Fruit fly (Drosophila melanogaster) whole organism, wandering third instar larva: Measurements from ENCODE around the gene lin-52.
A peak's percentile ranks its signal among the peaks of the same experiment; 100 is the strongest.

ENCODE experiments used
- Abd-B ChIP-seq: fragments of >200 bp; optimal IDR thresholded peaks from 2 replicates; lab custom pipeline; 2017; ENCODE audit warnings: missing biosample characterization, missing genetic modification characterization
- CG32264 ChIP-seq: fragments of 200-800 bp; sonication (Bioruptor generic); optimal IDR thresholded peaks from 2 replicates; lab custom pipeline; 2016; ENCODE audit warnings: missing biosample characterization, missing genetic modification characterization
- CrebA ChIP-seq: fragments of 200-800 bp; sonication (Bioruptor generic); optimal IDR thresholded peaks from 2 replicates; lab custom pipeline; 2016; ENCODE audit warnings: missing biosample characterization, mild to moderate bottlenecking, missing genetic modification characterization, borderline replicate concordance
- Dfd ChIP-seq: fragments of >200 bp; optimal IDR thresholded peaks from 2 replicates; lab custom pipeline; 2017; ENCODE audit warnings: missing biosample characterization, missing genetic modification characterization
- Dif ChIP-seq: fragments of 200-275, 200-300 bp; sonication (Bioruptor generic); optimal IDR thresholded peaks from 2 replicates; lab custom pipeline; 2018; ENCODE audit warnings: missing biosample characterization, missing genetic modification characterization; ENCODE audit not compliant: partially characterized antibody
- GATAd ChIP-seq: sonication (Bioruptor generic); optimal IDR thresholded peaks from 2 replicates; lab custom pipeline; 2016; ENCODE audit warnings: missing biosample characterization, missing genetic modification characterization
- HLH106 ChIP-seq: fragments of 200-800 bp; optimal IDR thresholded peaks from 3 replicates; lab custom pipeline; 2019; ENCODE audit warnings: missing biosample characterization, mild to moderate bottlenecking, missing genetic modification characterization, moderate library complexity
- Hnf4 ChIP-seq: fragments of 200-800 bp; sonication (Bioruptor generic); optimal IDR thresholded peaks from 2 replicates; lab custom pipeline; 2016; ENCODE audit warnings: missing biosample characterization, mild to moderate bottlenecking, missing genetic modification characterization
- Hr78 ChIP-seq: fragments of >200 bp; optimal IDR thresholded peaks from 2 replicates; lab custom pipeline; 2017; ENCODE audit warnings: missing biosample characterization, missing genetic modification characterization
- Hr83 ChIP-seq: fragments of 200-300 bp; sonication (Bioruptor generic); optimal IDR thresholded peaks from 2 replicates; lab custom pipeline; 2016; ENCODE audit warnings: missing biosample characterization, mild to moderate bottlenecking, missing genetic modification characterization, moderate library complexity; ENCODE audit not compliant: poor library complexity, severe bottlenecking
- Jra ChIP-seq: sonication (Bioruptor generic); optimal IDR thresholded peaks from 2 replicates; lab custom pipeline; 2016; ENCODE audit warnings: missing biosample characterization, missing genetic modification characterization
- Myc ChIP-seq: fragments of >200 bp; optimal IDR thresholded peaks from 2 replicates; lab custom pipeline; 2017
- N ChIP-seq: fragments of >200 bp; optimal IDR thresholded peaks from 2 replicates; lab custom pipeline; 2018; ENCODE audit warnings: missing biosample characterization, missing external identifiers, missing genetic modification characterization
- OdsH ChIP-seq: fragments of 200-800 bp; sonication (Bioruptor generic); optimal IDR thresholded peaks from 2 replicates; lab custom pipeline; 2016; ENCODE audit warnings: missing biosample characterization, mild to moderate bottlenecking, missing genetic modification characterization
- Rel ChIP-seq, 2 experiments: fragments of 200-800 bp; sonication (Bioruptor generic) in 1 of 2; optimal IDR thresholded peaks; 2 replicates in 1 of 2; 3 replicates in 1 of 2; lab custom pipeline; 2016 to 2019; ENCODE audit warnings: mild to moderate bottlenecking in 2 of 2, missing biosample characterization in 2 of 2, missing genetic modification characterization in 2 of 2, moderate library complexity in 1 of 2
- Sp1 ChIP-seq: fragments of 200-800 bp; sonication (Bioruptor generic); optimal IDR thresholded peaks from 3 replicates; lab custom pipeline; 2019; ENCODE audit warnings: missing biosample characterization, mild to moderate bottlenecking, missing genetic modification characterization, moderate library complexity
- Vsx2 ChIP-seq: fragments of 200-300, 225-300 bp; sonication (Bioruptor generic); optimal IDR thresholded peaks from 2 replicates; lab custom pipeline; 2018; ENCODE audit warnings: missing biosample characterization, missing genetic modification characterization; ENCODE audit not compliant: partially characterized antibody
- br ChIP-seq: fragments of 200-800 bp; sonication (Bioruptor generic); optimal IDR thresholded peaks from 2 replicates; lab custom pipeline; 2016; ENCODE audit warnings: missing biosample characterization, missing genetic modification characterization
- brk ChIP-seq: fragments of 200-800 bp; sonication (Bioruptor generic); optimal IDR thresholded peaks from 2 replicates; lab custom pipeline; 2016; ENCODE audit warnings: missing biosample characterization, mild to moderate bottlenecking, missing genetic modification characterization
- dl ChIP-seq, 2 experiments: fragments of 175-275, 200-275 bp in 1 of 2; fragments of 200-275 bp in 1 of 2; sonication (Bioruptor generic); optimal IDR thresholded peaks; lab custom pipeline; 2018; ENCODE audit warnings: mild to moderate bottlenecking in 2 of 2, missing biosample characterization in 2 of 2, missing genetic modification characterization in 2 of 2, moderate library complexity in 2 of 2; ENCODE audit not compliant: partially characterized antibody in 2 of 2, insufficient read depth in 1 of 2
- dmrt93B ChIP-seq: fragments of 200-800 bp; sonication (Bioruptor generic); optimal IDR thresholded peaks from 2 replicates; lab custom pipeline; 2018; ENCODE audit warnings: missing biosample characterization, mild to moderate bottlenecking, missing genetic modification characterization
- dsf ChIP-seq: sonication (Bioruptor generic); optimal IDR thresholded peaks from 2 replicates; lab custom pipeline; 2016; ENCODE audit warnings: missing biosample characterization, missing genetic modification characterization, borderline replicate concordance
- ey ChIP-seq: fragments of 200-800 bp; sonication (Bioruptor generic); optimal IDR thresholded peaks from 2 replicates; lab custom pipeline; 2016; ENCODE audit warnings: missing biosample characterization, missing genetic modification characterization
- foxo ChIP-seq, 2 experiments: fragments of 200-800 bp; sonication (Bioruptor generic); optimal IDR thresholded peaks; 2 replicates in 1 of 2; 3 replicates in 1 of 2; lab custom pipeline; 2016 to 2017; ENCODE audit warnings: missing biosample characterization in 2 of 2, missing genetic modification characterization in 2 of 2
- h ChIP-seq: fragments of 200-800 bp; sonication (Bioruptor generic); optimal IDR thresholded peaks from 3 replicates; lab custom pipeline; 2016; ENCODE audit warnings: missing biosample characterization, mild to moderate bottlenecking, missing genetic modification characterization
- jim ChIP-seq: fragments of 175-275, 200-325 bp; sonication (Bioruptor generic); optimal IDR thresholded peaks from 2 replicates; lab custom pipeline; 2016; ENCODE audit warnings: missing biosample characterization, mild to moderate bottlenecking, missing genetic modification characterization
- lola ChIP-seq: fragments of >200 bp; optimal IDR thresholded peaks from 2 replicates; lab custom pipeline; 2017; ENCODE audit warnings: missing biosample characterization, missing genetic modification characterization
- pan ChIP-seq: fragments of >200 bp; optimal IDR thresholded peaks from 2 replicates; lab custom pipeline; 2017
- psq ChIP-seq: fragments of 200-800 bp; sonication (Bioruptor generic); optimal IDR thresholded peaks from 3 replicates; lab custom pipeline; 2017; ENCODE audit warnings: missing biosample characterization, mild to moderate bottlenecking, missing genetic modification characterization, moderate library complexity
- rgr ChIP-seq: fragments of 200-800 bp; sonication (Bioruptor generic); optimal IDR thresholded peaks from 3 replicates; lab custom pipeline; 2016; ENCODE audit warnings: missing biosample characterization, mild to moderate bottlenecking, missing genetic modification characterization
- sage ChIP-seq: fragments of 200-800 bp; sonication (Bioruptor generic); optimal IDR thresholded peaks from 2 replicates; lab custom pipeline; 2016; ENCODE audit warnings: missing biosample characterization, mild to moderate bottlenecking, missing genetic modification characterization
- sv ChIP-seq: fragments of 200-800 bp; sonication (Bioruptor generic); optimal IDR thresholded peaks from 3 replicates; lab custom pipeline; 2016; ENCODE audit warnings: missing biosample characterization, missing genetic modification characterization
- tai ChIP-seq: sonication (Bioruptor generic); optimal IDR thresholded peaks from 2 replicates; lab custom pipeline; 2016; ENCODE audit warnings: missing biosample characterization, missing genetic modification characterization
- usp ChIP-seq: fragments of >200 bp; optimal IDR thresholded peaks from 2 replicates; lab custom pipeline; 2017; ENCODE audit warnings: missing biosample characterization, missing genetic modification characterization
- woc ChIP-seq: sonication (Bioruptor generic); optimal IDR thresholded peaks from 2 replicates; lab custom pipeline; 2016; ENCODE audit warnings: missing biosample characterization, mild to moderate bottlenecking, missing genetic modification characterization

The lin-52 gene

DNA sequence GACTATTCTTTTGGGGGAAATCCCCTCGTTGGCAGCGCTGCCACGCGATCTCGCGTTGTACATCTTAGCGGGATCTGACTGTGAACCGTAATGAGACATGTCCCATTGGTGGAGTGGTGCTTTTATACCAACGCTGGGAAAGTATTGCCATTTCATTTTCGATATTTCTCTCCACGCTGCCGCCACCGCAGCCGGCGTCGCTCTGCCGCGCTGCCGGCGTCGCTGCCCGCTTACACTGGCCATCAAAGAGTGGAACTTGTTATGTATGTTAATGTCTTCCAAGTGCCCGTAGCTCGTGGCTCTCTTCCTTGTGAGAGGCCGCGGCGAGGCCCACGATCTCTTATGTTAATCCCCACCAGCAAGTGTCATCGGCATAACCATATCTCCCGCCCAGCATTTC lies 26.8 kb upstream of the lin-52 start, which contains the start of gene CG3108:
TSS of gene CG3108 (minus strand) at position 101 of the 400 bp plus-strand sequence.
- TF ChIP-seq h (GFP tag; lab: Kevin White, UChicago): no peak
- no peak for TF ChIP-seq dsf
- no peak for TF ChIP-seq Rel (GFP tag; optimal IDR thresholded peaks at IDR 0.05; lab: Kevin White, UChicago)
- TF ChIP-seq Rel (tag; optimal IDR thresholded peaks at IDR 0.05; lab: Kevin White, UChicago): no peak
- TF ChIP-seq Abd-B (GFP tag; lab: Kevin White, UChicago): no peak
- TF ChIP-seq Dfd (GFP tag; lab: Kevin White, UChicago): no peak
- TF ChIP-seq Myc: no peak
- TF ChIP-seq Sp1 (GFP tag; lab: Kevin White, UChicago): no peak
- TF ChIP-seq foxo (GFP tag; optimal IDR thresholded peaks at IDR 0.05; lab: Kevin White, UChicago): no peak
- no peak for TF ChIP-seq dmrt93B (GFP tag; lab: Kevin White, UChicago)
- no peak for TF ChIP-seq sage (GFP tag; lab: Kevin White, UChicago)
- no peak for TF ChIP-seq sv (GFP tag; lab: Kevin White, UChicago)
- no peak for TF ChIP-seq rgr (GFP tag; lab: Kevin White, UChicago)
- TF ChIP-seq, all 38 proteins: peak for 0

DNA sequence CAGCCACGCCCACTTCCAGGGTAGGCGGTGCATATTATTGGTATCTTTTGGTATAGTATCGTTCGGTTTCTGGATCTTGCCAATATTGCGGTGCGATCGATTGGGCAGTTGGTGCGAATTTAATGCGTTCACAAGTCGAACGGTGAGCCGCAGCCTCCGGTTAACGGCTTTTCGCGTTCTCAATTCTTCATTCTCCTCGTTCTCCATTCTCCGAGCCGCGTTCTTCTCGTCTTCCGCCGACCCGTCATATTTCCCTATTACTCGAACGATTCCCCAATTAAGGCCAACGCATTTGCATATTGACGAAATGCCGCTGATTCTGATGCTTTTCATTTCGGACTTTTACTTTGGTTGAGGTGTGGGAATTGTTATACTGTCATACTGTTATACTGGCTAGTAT lies 21.8 kb upstream of the lin-52 start, which contains the start of gene CG42264:
TSS of gene CG42264 (minus strand) at position 101 of the 400 bp plus-strand sequence.
- TF ChIP-seq woc (GFP tag; lab: Kevin White, UChicago): no peak
- TF ChIP-seq, all 38 proteins: peak for 0

DNA sequence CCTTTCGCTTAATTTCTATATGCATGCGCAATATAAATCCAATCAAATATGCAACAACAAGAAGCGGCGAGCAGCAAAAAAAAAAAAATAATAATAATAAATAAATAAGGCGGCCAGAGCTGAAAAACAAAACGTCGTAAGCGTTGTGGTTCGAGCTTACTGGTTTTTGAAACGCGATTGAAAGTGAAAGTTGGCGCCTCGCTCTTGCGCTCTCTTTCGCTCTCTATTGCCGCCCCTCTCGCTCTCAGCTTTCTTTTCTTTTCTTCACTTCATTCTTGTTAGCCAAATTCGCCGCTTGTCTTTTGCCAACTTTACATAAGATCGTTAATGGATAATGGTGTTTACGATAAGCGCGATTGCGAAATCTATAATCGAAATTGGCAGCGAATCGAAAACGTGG lies 17.7 kb upstream of the lin-52 start:
- TF ChIP-seq CrebA (GFP tag; lab: Kevin White, UChicago) (no peak), brk (GFP tag; lab: Kevin White, UChicago) (no peak), ey (no peak), Dif (no peak), N (GFP tag; lab: Kevin White, UChicago) (no peak), CG32264 (GFP tag; lab: Kevin White, UChicago) (no peak), OdsH (GFP tag; lab: Kevin White, UChicago) (no peak), lola (GFP tag; lab: Kevin White, UChicago) (no peak), Dfd (GFP tag; lab: Kevin White, UChicago) (no peak), tai (GFP tag; lab: Kevin White, UChicago) (no peak), foxo (GFP tag; optimal IDR thresholded peaks at IDR 0.05; lab: Kevin White, UChicago) (no peak), Hnf4 (no peak), sage (GFP tag; lab: Kevin White, UChicago) (no peak), GATAd (GFP tag; lab: Kevin White, UChicago) (no peak), dl (GFP tag; optimal IDR thresholded peaks at IDR 0.05; lab: Kevin White, UChicago; ENCODE audit: insufficient read depth in 1 of 2, partially characterized antibody in 2 of 2) (no peak), br (GFP tag; lab: Kevin White, UChicago) (no peak), usp (GFP tag; lab: Kevin White, UChicago) (no peak), pan (no peak), sv (GFP tag; lab: Kevin White, UChicago) (no peak)

DNA sequence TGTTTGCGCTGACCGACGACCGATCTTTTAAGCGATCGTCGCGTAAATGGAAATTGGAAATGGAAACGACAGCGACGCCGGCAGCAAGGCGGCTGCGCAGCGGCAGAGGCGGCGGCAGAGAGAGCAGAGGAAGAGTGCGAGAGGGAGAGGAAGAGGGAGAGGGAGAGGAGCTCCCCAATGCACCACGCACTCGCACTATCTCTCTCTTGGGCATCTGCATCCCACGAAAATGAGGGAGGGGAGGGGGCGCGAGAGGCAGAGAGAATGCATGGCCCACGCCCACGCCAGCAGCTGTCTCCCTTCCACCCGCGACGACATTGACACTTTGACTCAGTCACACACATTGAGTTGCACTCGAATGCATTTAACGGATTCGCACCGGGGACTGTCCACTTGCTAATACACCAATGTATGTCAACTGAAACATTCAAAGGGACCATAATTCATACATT lies 16.0 kb upstream of the lin-52 start, which contains the start of gene CG3097:
TSS of gene CG3097 (minus strand) at position 51 of the 452 bp plus-strand sequence.
- TF ChIP-seq Sp1 (GFP tag; lab: Kevin White, UChicago): no peak
- no peak for TF ChIP-seq jim (GFP tag; lab: Kevin White, UChicago)
- TF ChIP-seq sage (GFP tag; lab: Kevin White, UChicago): no peak
- TF ChIP-seq dmrt93B (GFP tag; lab: Kevin White, UChicago): no peak
- no peak for TF ChIP-seq Jra
- no peak for TF ChIP-seq Hr78 (GFP tag; lab: Kevin White, UChicago)
- no peak for TF ChIP-seq usp (GFP tag; lab: Kevin White, UChicago)
- TF ChIP-seq, all 38 proteins: peak for 0

DNA sequence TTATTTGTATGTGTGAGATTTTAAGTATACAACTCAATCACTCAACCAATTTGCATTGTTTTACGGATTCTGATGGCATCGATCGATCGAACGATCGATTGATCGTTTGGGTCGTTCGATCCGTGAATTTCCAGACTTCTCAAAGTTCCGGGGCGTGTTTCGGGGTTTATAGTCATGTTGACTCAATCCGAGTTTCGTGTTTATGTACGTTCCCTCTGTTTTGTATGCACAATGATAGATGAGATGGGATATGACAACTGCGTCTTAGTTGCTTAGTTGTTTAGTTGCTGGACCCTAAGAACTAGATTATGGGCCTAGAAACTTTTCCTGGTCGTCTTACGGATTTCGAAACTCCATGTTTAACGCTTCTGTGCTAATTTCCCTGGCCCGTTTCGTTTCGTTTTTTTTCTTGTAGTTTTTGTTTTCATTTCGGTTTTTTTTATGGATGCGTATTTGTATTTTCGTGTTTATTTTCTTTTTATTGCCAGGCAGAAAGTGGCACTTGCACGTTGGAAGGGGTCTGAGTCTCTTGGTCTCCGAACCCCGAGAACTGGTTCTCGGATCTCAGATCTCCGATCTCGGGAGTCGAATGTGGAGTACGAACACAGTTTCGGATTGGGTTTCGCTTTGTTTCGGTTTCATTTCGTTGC lies 14.0 kb upstream of the lin-52 start:
- TF ChIP-seq Hr83 (GFP tag; lab: Kevin White, UChicago) (no peak), Hnf4 (no peak), Sp1 (GFP tag; lab: Kevin White, UChicago) (peak; percentile 16), dl (GFP tag; optimal IDR thresholded peaks at IDR 0.05; lab: Kevin White, UChicago; ENCODE audit: insufficient read depth in 1 of 2, partially characterized antibody in 2 of 2) (no peak), rgr (GFP tag; lab: Kevin White, UChicago) (no peak), dsf (no peak), psq (GFP tag; lab: Kevin White, UChicago) (peak; percentile 12), HLH106 (tag; lab: Kevin White, UChicago) (no peak), CG32264 (GFP tag; lab: Kevin White, UChicago) (no peak), sv (GFP tag; lab: Kevin White, UChicago) (no peak), Vsx2 (GFP tag; lab: Kevin White, UChicago) (peak; percentile 15), brk (GFP tag; lab: Kevin White, UChicago) (no peak), Dif (no peak), h (GFP tag; lab: Kevin White, UChicago) (no peak), Abd-B (GFP tag; lab: Kevin White, UChicago) (no peak)
